Worm (Caenorhabditis elegans) whole organism, dauer: ENCODE data around the gene Y41G9A.6.

ENCODE experiments used
- unc-62 ChIP-seq: sonication (generic microtip); optimal IDR thresholded peaks from 2 replicates; lab custom pipeline; 2017; ENCODE audit warnings: missing biosample characterization, missing genetic modification reagents, missing genetic modification characterization

Y41G9A.6 gene

DNA sequence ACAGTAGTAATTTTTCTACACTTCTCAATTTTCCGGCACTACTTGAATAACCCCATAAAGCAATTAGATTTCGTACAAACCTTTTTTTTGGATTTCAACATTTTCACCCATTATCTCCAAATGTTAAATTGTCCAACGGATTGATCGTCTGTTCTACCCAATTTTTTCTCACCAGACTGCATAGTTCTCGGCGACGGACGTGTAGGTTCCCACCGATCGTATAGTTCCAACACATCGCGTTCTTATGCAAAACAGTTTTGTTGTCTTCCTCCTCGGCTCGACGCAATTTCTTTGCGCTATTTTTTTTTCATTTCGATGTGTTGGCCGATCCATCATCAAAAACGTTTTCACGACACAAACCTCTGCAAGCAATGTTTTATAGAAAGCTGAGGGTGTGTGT lies at the start of gene Y41G9A.6:
TSS of gene Y41G9A.6 (minus strand) at position 101 of the 400 bp plus-strand sequence.
- no peak for TF ChIP-seq unc-62 (GFP tag; lab: Kevin White, UChicago)

ce11 chrX:3051315-3051993 lies 47.9 kb upstream of the Y41G9A.6 start:
- no peak for TF ChIP-seq unc-62 (GFP tag; lab: Kevin White, UChicago)

DNA sequence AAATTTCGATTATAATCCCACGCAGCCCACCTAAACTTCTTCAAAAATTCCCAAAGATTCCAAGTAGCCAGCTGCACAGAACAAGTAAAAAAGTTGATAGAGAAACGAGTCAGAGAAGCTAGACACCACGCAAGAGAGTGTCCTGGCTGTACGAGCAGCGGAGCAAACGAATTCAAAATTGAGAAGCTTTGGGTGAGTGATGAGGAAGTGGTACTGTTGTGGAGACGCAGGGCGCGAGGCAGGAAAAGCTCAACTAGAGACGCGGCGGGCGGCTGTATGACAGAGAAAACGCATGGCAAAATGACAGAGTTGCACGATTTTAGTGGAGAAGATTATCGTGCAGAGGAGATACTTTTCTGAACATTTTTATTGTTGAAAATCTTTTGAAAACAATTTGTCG lies 45.6 kb upstream of the Y41G9A.6 start:
- TF ChIP-seq unc-62 (GFP tag; lab: Kevin White, UChicago): no peak

DNA sequence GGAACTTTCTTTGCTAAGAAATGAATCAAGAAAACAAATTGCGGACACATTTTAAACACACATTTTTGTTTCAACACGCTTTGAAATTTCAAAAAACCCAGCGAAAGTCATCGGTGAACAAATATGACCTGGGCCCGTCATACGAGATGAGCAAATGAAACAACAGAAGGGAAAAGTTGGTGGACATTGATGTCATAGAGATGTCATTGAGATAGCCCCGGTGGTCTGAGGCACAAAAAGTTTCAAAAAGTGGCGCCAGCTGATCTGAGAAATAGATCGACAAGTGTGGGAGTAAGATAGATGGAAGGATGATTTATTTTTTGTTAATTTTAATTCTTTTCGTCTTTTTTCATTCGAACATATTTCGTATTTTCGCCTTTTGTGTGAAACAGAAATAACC lies 45.1 kb upstream of the Y41G9A.6 start:
- no peak for TF ChIP-seq unc-62 (GFP tag; lab: Kevin White, UChicago)

ce11 chrX:3047224-3047623 lies 43.6 kb upstream of the Y41G9A.6 start:
- no peak for TF ChIP-seq unc-62 (GFP tag; lab: Kevin White, UChicago)

- TF ChIP-seq unc-62 (GFP tag; lab: Kevin White, UChicago): no peak
Measured at ce11 chrX:3045466-3045865, 41.9 kb upstream of the Y41G9A.6 start, which contains the start of gene cnnm-3. Gene cnnm-3 (minus strand): TSS chrX:3045847.

ce11 chrX:3040609-3041008 lies 37.0 kb upstream of the Y41G9A.6 start:
- TF ChIP-seq unc-62 (GFP tag; lab: Kevin White, UChicago): no peak

DNA sequence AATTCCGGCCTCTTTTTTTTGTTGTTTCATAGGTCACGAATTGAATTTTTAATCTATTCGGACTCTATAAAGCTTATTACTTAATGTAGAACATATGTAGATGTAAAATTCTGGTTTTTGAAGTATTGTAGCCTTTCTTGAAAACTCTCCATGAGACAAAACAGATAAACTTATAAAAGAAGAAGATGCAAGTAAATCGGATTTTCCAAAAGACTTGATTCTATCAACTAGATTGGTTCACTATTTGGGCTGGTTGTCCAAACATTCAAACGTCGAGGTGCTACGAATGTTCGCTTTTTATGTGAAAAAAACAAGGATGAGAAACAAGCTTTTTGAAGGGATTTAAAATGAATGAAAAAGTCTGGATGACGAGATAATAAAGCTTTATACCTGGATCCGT lies 36.4 kb upstream of the Y41G9A.6 start:
- TF ChIP-seq unc-62 (GFP tag; lab: Kevin White, UChicago): no peak

- TF ChIP-seq unc-62 (GFP tag; lab: Kevin White, UChicago): peak; percentile 7
Measured at ce11 chrX:3035972-3036379, 32.4 kb upstream of the Y41G9A.6 start.

DNA sequence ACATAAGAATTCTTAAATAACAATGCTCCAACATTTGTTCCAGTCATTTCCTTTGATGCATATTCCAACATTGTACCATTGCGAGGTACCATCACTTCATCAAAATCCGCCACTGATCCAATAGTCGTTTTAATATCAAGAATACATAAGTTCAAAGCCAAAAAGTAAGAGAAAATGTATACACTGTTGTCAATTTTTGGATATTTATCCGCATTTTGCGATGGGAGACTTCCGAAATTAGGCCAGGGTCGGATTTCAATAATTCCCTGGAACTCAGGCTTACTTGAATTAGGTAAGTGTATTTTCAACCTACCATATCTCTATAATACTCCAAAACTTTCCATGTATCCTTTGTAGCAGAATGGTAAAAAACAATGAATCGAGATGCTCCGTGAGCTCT lies 30.6 kb upstream of the Y41G9A.6 start, which contains the start of gene M02F4.2:
TSS of gene M02F4.2 (minus strand) at position 101 of the 400 bp plus-strand sequence.
- TF ChIP-seq unc-62 (GFP tag; lab: Kevin White, UChicago): no peak

ce11 chrX:3033492-3033891 lies 29.9 kb upstream of the Y41G9A.6 start:
- no peak for TF ChIP-seq unc-62 (GFP tag; lab: Kevin White, UChicago)

DNA sequence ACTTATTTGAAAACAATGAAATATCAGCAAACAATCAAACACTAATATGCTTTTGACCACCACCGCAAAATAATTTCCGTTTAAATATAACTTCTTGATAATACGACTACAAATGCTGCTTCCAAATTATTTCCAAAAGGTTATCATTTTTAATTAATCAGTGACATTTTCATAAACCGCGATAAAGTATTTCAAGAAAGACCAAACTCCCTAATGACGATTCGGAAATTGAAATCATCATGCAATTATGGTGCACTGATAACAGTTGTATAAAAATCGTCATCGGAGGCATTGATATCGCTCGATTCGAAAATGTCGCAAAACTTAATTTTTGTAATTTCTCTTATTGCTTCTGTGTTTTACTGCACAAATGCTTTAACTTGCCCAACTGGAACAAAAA lies 27.9 kb upstream of the Y41G9A.6 start, which contains the start of gene clec-265:
TSS of gene clec-265 (plus strand) at position 300 of the 400 bp plus-strand sequence.
- TF ChIP-seq unc-62 (GFP tag; lab: Kevin White, UChicago): no peak

- no peak for TF ChIP-seq unc-62 (GFP tag; lab: Kevin White, UChicago)
Measured at ce11 chrX:3029030-3029429, 25.4 kb upstream of the Y41G9A.6 start, which contains the start of gene M02F4.1. Gene M02F4.1 (minus strand): TSS chrX:3029130.

- no peak for TF ChIP-seq unc-62 (GFP tag; lab: Kevin White, UChicago)
Measured at ce11 chrX:3025145-3025544, 21.5 kb upstream of the Y41G9A.6 start.

- TF ChIP-seq unc-62 (GFP tag; lab: Kevin White, UChicago): no peak
Measured at ce11 chrX:3024637-3025113, 21.1 kb upstream of the Y41G9A.6 start, which contains the start of gene aqp-7. Gene aqp-7 (plus strand): TSS chrX:3025063.

DNA sequence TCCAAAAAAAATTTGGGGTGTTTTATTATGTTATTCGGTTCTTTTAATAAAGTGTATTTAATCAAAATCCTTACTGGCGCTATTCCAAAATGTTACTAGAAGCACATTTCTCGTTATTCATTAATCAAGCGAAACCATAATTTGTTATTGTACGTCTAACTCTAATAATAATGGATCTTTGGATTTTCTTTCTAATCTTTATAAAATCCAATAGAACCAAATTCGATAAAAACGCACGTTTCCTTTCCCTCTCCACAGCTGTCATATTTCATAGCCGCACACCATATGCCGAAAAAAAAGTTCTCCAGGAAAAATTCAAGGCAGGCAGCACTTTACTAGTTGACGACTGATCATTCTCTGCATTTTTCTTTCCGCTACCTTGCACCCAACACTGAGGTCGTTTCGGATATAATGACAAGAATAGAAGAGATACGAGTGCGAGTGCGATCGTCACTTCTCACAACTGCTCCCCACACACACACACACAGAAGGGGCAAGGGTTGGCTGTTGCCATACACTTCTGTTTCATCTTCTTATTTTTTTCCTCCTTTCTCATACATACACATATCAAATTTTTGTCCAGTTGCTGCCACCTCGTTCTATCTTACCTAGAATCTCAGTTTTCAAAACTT lies 20.1 kb upstream of the Y41G9A.6 start:
- no peak for TF ChIP-seq unc-62 (GFP tag; lab: Kevin White, UChicago)
